Fruit fly (Drosophila melanogaster) whole organism, embryonic: ENCODE measurements around the gene CG3919.

Source experiments
- Antp ChIP-seq: fragments of 200-800 bp; sonication (Bioruptor generic); optimal IDR thresholded peaks from 3 replicates; lab custom pipeline; 2016; ENCODE audit warnings: missing biosample characterization, missing genetic modification characterization
- CG12391 ChIP-seq: fragments of 200-800 bp; sonication (Bioruptor generic); optimal IDR thresholded peaks from 3 replicates; lab custom pipeline; 2018; ENCODE audit warnings: missing biosample characterization, mild to moderate bottlenecking, missing genetic modification characterization, moderate library complexity
- CG12942 ChIP-seq: fragments of 200-800 bp; sonication (Bioruptor generic); optimal IDR thresholded peaks from 3 replicates; lab custom pipeline; 2016; ENCODE audit warnings: missing biosample characterization, missing genetic modification characterization
- CG7556 ChIP-seq: fragments of 200-800 bp; sonication (Bioruptor generic); optimal IDR thresholded peaks from 2 replicates; lab custom pipeline; 2017; ENCODE audit warnings: missing biosample characterization, mild to moderate bottlenecking, missing genetic modification characterization
- CG8281 ChIP-seq: fragments of 200-800 bp; sonication (Bioruptor generic); optimal IDR thresholded peaks from 2 replicates; lab custom pipeline; 2018; ENCODE audit warnings: missing biosample characterization, mild to moderate bottlenecking, missing genetic modification characterization, moderate library complexity
- CG9727 ChIP-seq: fragments of 200-800 bp; sonication (Bioruptor generic); optimal IDR thresholded peaks from 3 replicates; lab custom pipeline; 2017; ENCODE audit warnings: missing biosample characterization, mild to moderate bottlenecking, missing genetic modification characterization
- CG9876 ChIP-seq: fragments of 200-800 bp; sonication (Bioruptor generic); optimal IDR thresholded peaks from 2 replicates; lab custom pipeline; 2016; ENCODE audit warnings: missing biosample characterization, missing genetic modification characterization
- Eip74EF ChIP-seq, 2 experiments: fragments of 200-800 bp in 1 of 2; fragments of >200 bp in 1 of 2; sonication (Bioruptor generic) in 1 of 2; optimal IDR thresholded peaks; 2 replicates each; lab custom pipeline; 2017 to 2019; ENCODE audit warnings: missing biosample characterization in 2 of 2, missing genetic modification characterization in 2 of 2, mild to moderate bottlenecking in 1 of 2, moderate library complexity in 1 of 2
- GATAe ChIP-seq: fragments of 200-800 bp; sonication (Bioruptor generic); conservative IDR thresholded peaks from 2 replicates; pipeline ENCODE4 v1.3.6; 2022; ENCODE audit warnings: missing biosample characterization, missing genetic modification characterization
- Rx ChIP-seq: fragments of 200-800 bp; sonication (Bioruptor generic); IDR thresholded peaks from 2 replicates; pipeline ENCODE4 v1.3.6; 2022; ENCODE audit warnings: missing biosample characterization, missing genetic modification characterization
- Sox102F ChIP-seq: fragments of 200-800 bp; sonication (Bioruptor generic); optimal IDR thresholded peaks from 2 replicates; lab custom pipeline; 2018; ENCODE audit warnings: missing biosample characterization, mild to moderate bottlenecking, missing genetic modification characterization, moderate library complexity
- fru ChIP-seq: fragments of >200 bp; optimal IDR thresholded peaks from 2 replicates; lab custom pipeline; 2017
- lmd ChIP-seq: fragments of 200-800 bp; sonication (Bioruptor generic); IDR thresholded peaks from 2 replicates; pipeline ENCODE4 v1.3.6; 2022; ENCODE audit warnings: missing biosample characterization, missing genetic modification characterization

DNA sequence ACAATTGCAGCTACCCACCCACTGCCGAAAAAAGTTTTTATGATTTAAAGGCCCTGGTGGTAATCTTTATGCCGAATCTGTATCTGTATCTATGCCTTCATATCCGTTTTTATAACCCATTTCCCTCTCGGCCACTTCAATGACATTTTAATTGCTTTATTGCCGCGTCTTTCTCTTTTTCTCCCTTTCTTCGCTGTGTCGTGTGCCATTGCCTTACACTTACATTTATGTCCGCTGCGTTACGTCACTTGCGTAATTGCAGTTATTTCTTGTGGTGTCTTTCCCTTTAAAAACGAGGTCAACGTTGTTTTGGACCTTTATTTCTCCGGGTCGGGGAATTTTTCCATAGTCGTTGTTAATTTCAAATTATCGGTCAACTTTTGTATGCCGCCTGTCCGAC is 36.9 kb downstream of the CG3919 start:
- no peak for TF ChIP-seq Antp
- TF ChIP-seq CG8281 (tag; lab: Kevin White, UChicago) = no peak
- TF ChIP-seq CG7556 (GFP tag; lab: Kevin White, UChicago) = no peak
- TF ChIP-seq lmd = no peak
- no peak for TF ChIP-seq Sox102F (GFP tag; lab: Kevin White, UChicago)
- TF ChIP-seq GATAe (GFP tag; lab: Robert Waterston, UW) = no peak
- TF ChIP-seq Rx (GFP tag; lab: Robert Waterston, UW) = no peak
- TF ChIP-seq CG12391 = no peak
- no peak for TF ChIP-seq Eip74EF (GFP tag; optimal IDR thresholded peaks at IDR 0.05; lab: Kevin White, UChicago)
- no peak for TF ChIP-seq fru (lab: Kevin White, UChicago)
- TF ChIP-seq CG9876 (GFP tag; lab: Kevin White, UChicago) = no peak
- TF ChIP-seq CG12942 = no peak
- TF ChIP-seq CG9727 (GFP tag; lab: Kevin White, UChicago) = no peak
